Fruit fly (Drosophila melanogaster): Measurements from ENCODE around the gene Srp72.
A peak's percentile ranks its signal among the peaks of the same experiment; 100 is the strongest.

Srp72 gene

dm6 chr3R:20548255-20548654 is 40.3 kb upstream of the Srp72 start (continued):
- TF ChIP-seq CG12299 (tag; optimal IDR thresholded peaks at IDR 0.05) (no peak), CG17328 (GFP tag; IDR thresholded peaks at IDR 0.05) (no peak), ems (GFP tag; optimal IDR thresholded peaks at IDR 0.05) (no peak), lov (optimal IDR thresholded peaks at IDR 0.05) (no peak), lov (GFP tag; IDR thresholded peaks at IDR 0.05) (0 out of 3 replicates have a peak, but pooled peaks have one; percentile 30), gem (tag; optimal IDR thresholded peaks at IDR 0.05) (peak; percentile 37), maf-S (GFP tag; optimal IDR thresholded peaks at IDR 0.05) (no peak), Atf3 (GFP tag; optimal IDR thresholded peaks at IDR 0.05) (no peak), Hr39 (optimal IDR thresholded peaks at IDR 0.05) (no peak), bsh (GFP tag; optimal IDR thresholded peaks at IDR 0.05) (no peak), stc (GFP tag; IDR thresholded peaks at IDR 0.05) (no peak), Spps (tag; optimal IDR thresholded peaks at IDR 0.05) (no peak), Sox100B (GFP tag; optimal IDR thresholded peaks at IDR 0.05) (no peak), crol (GFP tag; IDR thresholded peaks at IDR 0.05) (no peak), CG12659 (GFP tag; optimal IDR thresholded peaks at IDR 0.05) (no peak), CG9876 (GFP tag; optimal IDR thresholded peaks at IDR 0.05) (no peak), CG43689 (GFP tag; IDR thresholded peaks at IDR 0.05) (no peak), NC2β (GFP tag; optimal IDR thresholded peaks at IDR 0.05) (peak; percentile 37), CG12942 (GFP tag; optimal IDR thresholded peaks at IDR 0.05) (no peak), CG34224 (GFP tag; IDR thresholded peaks at IDR 0.05; ENCODE audit: partially characterized antibody) (no peak), CG10979 (tag; optimal IDR thresholded peaks at IDR 0.05) (peak; percentile 12), H15 (GFP tag; IDR thresholded peaks at IDR 0.05) (no peak), CG17612 (GFP tag; IDR thresholded peaks at IDR 0.05) (no peak), NfI (GFP tag; optimal IDR thresholded peaks at IDR 0.05) (no peak), cg (GFP tag; optimal IDR thresholded peaks at IDR 0.05) (peak; percentile 20), YL-1 (GFP tag; optimal IDR thresholded peaks at IDR 0.05) (no peak), Bdp1 (GFP tag; optimal IDR thresholded peaks at IDR 0.05) (no peak), cato (GFP tag; optimal IDR thresholded peaks at IDR 0.05; ENCODE audit: borderline replicate concordance) (no peak), tna (GFP tag; IDR thresholded peaks at IDR 0.05; ENCODE audit: partially characterized antibody) (no peak), Deaf1 (tag; optimal IDR thresholded peaks at IDR 0.05) (no peak), Sry-δ (GFP tag; optimal IDR thresholded peaks at IDR 0.05) (no peak), CG18262 (tag; optimal IDR thresholded peaks at IDR 0.05) (no peak)

- TF ChIP-seq CG3838 (GFP tag; optimal IDR thresholded peaks at IDR 0.05), result no peak
- TF ChIP-seq Atf3 (GFP tag; optimal IDR thresholded peaks at IDR 0.05), result no peak
- no peak for TF ChIP-seq crc (GFP tag; optimal IDR thresholded peaks at IDR 0.05)
- no peak for TF ChIP-seq unpg (GFP tag; optimal IDR thresholded peaks at IDR 0.05)
- no peak for TF ChIP-seq H2.0 (GFP tag; IDR thresholded peaks at IDR 0.05)
- no peak for TF ChIP-seq CG12155 (GFP tag; optimal IDR thresholded peaks at IDR 0.05)
- no peak for TF ChIP-seq vnd (GFP tag; IDR thresholded peaks at IDR 0.05; ENCODE audit: partially characterized antibody)
- TF ChIP-seq CG10654 (GFP tag; optimal IDR thresholded peaks at IDR 0.05), result no peak
- no peak for TF ChIP-seq schlank (tag; optimal IDR thresholded peaks at IDR 0.05)
- no peak for TF ChIP-seq CG15269 (tag; optimal IDR thresholded peaks at IDR 0.05)
- no peak for TF ChIP-seq CG4854 (GFP tag; optimal IDR thresholded peaks at IDR 0.05)
- no peak for TF ChIP-seq CG32772 (GFP tag; IDR thresholded peaks at IDR 0.05)
- TF ChIP-seq sug (tag; optimal IDR thresholded peaks at IDR 0.05), result no peak
- no peak for TF ChIP-seq CG13424 (tag; optimal IDR thresholded peaks at IDR 0.05)
- TF ChIP-seq CG6654 (GFP tag; optimal IDR thresholded peaks at IDR 0.05), result no peak
- TF ChIP-seq Lim3 (GFP tag; IDR thresholded peaks at IDR 0.05), result no peak
- TF ChIP-seq CTCF (GFP tag; optimal IDR thresholded peaks at IDR 0.05), result no peak
- TF ChIP-seq bbx (GFP tag; IDR thresholded peaks at IDR 0.05; ENCODE audit: partially characterized antibody), result no peak
- peak in 1 of 3 experiments; percentile 32 for TF ChIP-seq lola (GFP tag; optimal IDR thresholded peaks at IDR 0.05)
- no peak for TF ChIP-seq CG7786 (GFP tag; optimal IDR thresholded peaks at IDR 0.05)
- no peak for TF ChIP-seq CG30403 (GFP tag; optimal IDR thresholded peaks at IDR 0.05)
These were observed 39.3 kb upstream of the Srp72 start for dm6 chr3R:20549017-20549854.
